Worm (Caenorhabditis elegans) whole organism, mixed stage, embryonic: Measurements from ENCODE around the gene R07E3.4.

ENCODE experiments used
- M03D4.4 ChIP-seq: sonication (generic microtip); optimal IDR thresholded peaks from 2 replicates; lab custom pipeline; 2017; ENCODE audit warnings: mild to moderate bottlenecking, missing genetic modification characterization, missing compliant biosample characterization
- bed-3 ChIP-seq: fragments of 200-800 bp; sonication (Bioruptor generic); optimal IDR thresholded peaks from 3 replicates; lab custom pipeline; 2018; ENCODE audit warnings: mild to moderate bottlenecking, missing genetic modification characterization, moderate library complexity, missing compliant biosample characterization
- ceh-83 ChIP-seq: fragments of 200-800 bp; sonication (Bioruptor generic); optimal IDR thresholded peaks from 2 replicates; lab custom pipeline; 2018; ENCODE audit warnings: mild to moderate bottlenecking, missing genetic modification characterization, missing compliant biosample characterization
- cnd-1 ChIP-seq: fragments of 200-800 bp; sonication (Bioruptor generic); optimal IDR thresholded peaks from 2 replicates; lab custom pipeline; 2018; ENCODE audit warnings: mild to moderate bottlenecking, missing genetic modification characterization, missing compliant biosample characterization
- elt-3 ChIP-seq: fragments of 150-350 bp; optimal IDR thresholded peaks from 2 replicates; lab custom pipeline; 2014; ENCODE audit warnings: missing biosample characterization, missing genetic modification characterization
- hlh-1 ChIP-seq: fragments of 150-350 bp; optimal IDR thresholded peaks from 2 replicates; lab custom pipeline; 2014; ENCODE audit warnings: missing biosample characterization, missing genetic modification reagents, missing genetic modification characterization
- lin-32 ChIP-seq: fragments of 200-800 bp; sonication (Bioruptor generic); optimal IDR thresholded peaks from 2 replicates; lab custom pipeline; 2018; ENCODE audit warnings: mild to moderate bottlenecking, missing genetic modification characterization, missing compliant biosample characterization
- lsy-2 ChIP-seq: fragments of 150-350 bp; optimal IDR thresholded peaks from 2 replicates; lab custom pipeline; 2014; ENCODE audit warnings: missing biosample characterization, missing genetic modification characterization
- nhr-2 ChIP-seq: fragments of 150-350 bp; optimal IDR thresholded peaks from 2 replicates; lab custom pipeline; 2014; ENCODE audit warnings: missing biosample characterization, missing genetic modification characterization
- nhr-76 ChIP-seq: sonication (generic microtip); optimal IDR thresholded peaks from 2 replicates; lab custom pipeline; 2017; ENCODE audit warnings: missing biosample characterization, missing genetic modification characterization
- tbx-8 ChIP-seq: fragments of 200-800 bp; sonication (Bioruptor generic); optimal IDR thresholded peaks from 2 replicates; lab custom pipeline; 2018; ENCODE audit warnings: mild to moderate bottlenecking, missing genetic modification characterization, moderate library complexity, missing compliant biosample characterization
- unc-120 ChIP-seq: sonication (generic microtip); optimal IDR thresholded peaks from 2 replicates; lab custom pipeline; 2017; ENCODE audit warnings: missing genetic modification characterization, missing compliant biosample characterization; ENCODE audit not compliant: poor library complexity, severe bottlenecking
- unc-62 ChIP-seq: fragments of 150-350 bp; optimal IDR thresholded peaks from 2 replicates; lab custom pipeline; 2014; ENCODE audit warnings: missing biosample characterization, missing genetic modification reagents, missing genetic modification characterization

Gene R07E3.4

ce11 chrX:10285634-10286033 is 47.5 kb downstream of the R07E3.4 start, which contains the start of gene npr-6:
Gene npr-6, minus strand, starts transcription at chrX:10285734.
- no peak for TF ChIP-seq nhr-76 (tag; lab: Kevin White, UChicago)
- TF ChIP-seq cnd-1 (tag; lab: Kevin White, UChicago), result no peak
- TF ChIP-seq M03D4.4 (tag; lab: Kevin White, UChicago), result no peak
- no peak for TF ChIP-seq lin-32 (GFP tag; lab: Kevin White, UChicago)
- TF ChIP-seq bed-3 (GFP tag; lab: Kevin White, UChicago), result no peak
- no peak for TF ChIP-seq lsy-2 (tag; lab: Kevin White, UChicago)
- no peak for TF ChIP-seq elt-3 (tag; lab: Kevin White, UChicago)
- TF ChIP-seq hlh-1 (tag; lab: Kevin White, UChicago), result no peak
- TF ChIP-seq ceh-83 (GFP tag; lab: Kevin White, UChicago), result no peak
- no peak for TF ChIP-seq nhr-2 (tag; lab: Kevin White, UChicago)
- TF ChIP-seq tbx-8 (GFP tag; lab: Kevin White, UChicago), result no peak
- TF ChIP-seq unc-62 (GFP tag; lab: Kevin White, UChicago), result no peak
- TF ChIP-seq unc-120 (tag; lab: Kevin White, UChicago), result no peak
